Fruit fly (Drosophila melanogaster): ENCODE data around the gene CtsL3.
A peak's percentile ranks its signal among the peaks of the same experiment; 100 is the strongest.

The CtsL3 gene

DNA sequence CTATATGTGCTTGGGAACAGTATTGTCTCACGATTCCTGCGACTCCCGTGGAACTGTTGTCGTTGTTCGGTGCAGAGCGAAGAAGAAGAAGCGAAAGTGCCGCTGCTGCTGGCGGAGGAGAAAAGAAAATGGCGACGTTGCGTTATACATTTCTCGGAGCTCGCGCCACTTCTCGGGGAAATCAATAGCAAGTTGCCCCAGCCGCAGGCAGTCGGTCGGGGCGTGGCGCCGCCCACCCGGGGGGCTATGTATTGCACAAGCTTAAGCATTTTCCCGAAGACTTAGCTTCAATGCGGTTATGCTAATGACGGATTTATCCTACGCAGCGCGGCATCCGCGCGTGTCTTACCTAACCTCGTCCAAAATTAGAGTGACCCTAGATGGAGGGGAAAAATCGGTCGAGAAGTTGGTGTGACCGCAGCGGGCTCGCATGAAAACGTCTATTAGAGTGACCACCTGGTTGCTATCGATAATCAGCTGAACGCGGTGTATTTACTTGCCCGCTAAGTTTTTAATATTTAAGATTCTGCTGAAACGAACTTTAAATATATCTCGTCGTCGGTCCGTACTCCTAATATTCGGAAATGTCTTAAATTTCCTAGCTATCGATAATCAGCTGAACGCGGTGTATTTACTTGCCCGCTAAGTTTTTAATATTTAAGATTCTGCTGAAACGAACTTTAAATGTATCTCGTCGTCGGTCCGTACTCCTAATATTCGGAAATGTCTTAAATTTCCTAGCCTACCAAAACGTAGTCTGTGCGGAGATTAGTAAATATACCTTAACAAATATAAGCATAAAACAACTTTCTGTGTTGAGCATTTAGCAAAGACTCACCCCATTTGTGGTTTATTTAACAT, 18.6 kb downstream of the CtsL3 start, which contains the start of gene Rm62 (continued):
- TF ChIP-seq cato (GFP tag; optimal IDR thresholded peaks at IDR 0.05; ENCODE audit: borderline replicate concordance) (no peak), CG5953 (GFP tag; IDR thresholded peaks at IDR 0.05) (no peak), B-H1 (GFP tag; IDR thresholded peaks at IDR 0.05) (no peak), CG3995 (GFP tag; optimal IDR thresholded peaks at IDR 0.05) (no peak), zen2 (GFP tag; IDR thresholded peaks at IDR 0.05; ENCODE audit: partially characterized antibody) (no peak), CG1647 (GFP tag; optimal IDR thresholded peaks at IDR 0.05) (no peak), Optix (GFP tag; IDR thresholded peaks at IDR 0.05) (no peak), BEAF-32 (GFP tag; optimal IDR thresholded peaks at IDR 0.05) (peak; percentile 67), scrt (GFP tag; optimal IDR thresholded peaks at IDR 0.05) (peak; percentile 52), z (GFP tag; IDR thresholded peaks at IDR 0.05) (no peak), CG12942 (GFP tag; optimal IDR thresholded peaks at IDR 0.05) (no peak), CG12071 (GFP tag; optimal IDR thresholded peaks at IDR 0.05) (peak; percentile 44), tgo (GFP tag; IDR thresholded peaks at IDR 0.05) (no peak), CG30403 (GFP tag; optimal IDR thresholded peaks at IDR 0.05) (no peak), otp (GFP tag; IDR thresholded peaks at IDR 0.05) (no peak), trem (tag; optimal IDR thresholded peaks at IDR 0.05) (peak; percentile 47), phol (tag; optimal IDR thresholded peaks at IDR 0.05) (peak; percentile 92), Pdp1 (GFP tag; optimal IDR thresholded peaks at IDR 0.05) (peak in 1 of 2 experiments; percentile 91), CG14014 (GFP tag; IDR thresholded peaks at IDR 0.05) (no peak), ranshi (GFP tag; IDR thresholded peaks at IDR 0.05) (no peak), gsb-n (tag; optimal IDR thresholded peaks at IDR 0.05) (no peak), dimm (GFP tag; IDR thresholded peaks at IDR 0.05) (no peak), GATAe (GFP tag; conservative IDR thresholded peaks at IDR 0.05) (no peak), sc (optimal IDR thresholded peaks at IDR 0.05) (no peak), sc (GFP tag; optimal IDR thresholded peaks at IDR 0.05) (no peak), HHEX (GFP tag; optimal IDR thresholded peaks at IDR 0.05) (peak; percentile 37), CG6854 (GFP tag; optimal IDR thresholded peaks at IDR 0.05) (peak; percentile 66), HmgD (GFP tag; optimal IDR thresholded peaks at IDR 0.05) (no peak), CG31365 (tag; optimal IDR thresholded peaks at IDR 0.05) (no peak), CG43689 (GFP tag; IDR thresholded peaks at IDR 0.05) (no peak), CG32772 (GFP tag; IDR thresholded peaks at IDR 0.05) (no peak), D19B (GFP tag; optimal IDR thresholded peaks at IDR 0.05) (no peak), eyg (GFP tag; optimal IDR thresholded peaks at IDR 0.05) (no peak), ems (GFP tag; optimal IDR thresholded peaks at IDR 0.05) (no peak), toy (GFP tag; IDR thresholded peaks at IDR 0.05) (no peak), NFAT (GFP tag; IDR thresholded peaks at IDR 0.05) (peak; percentile 62; the same call in 1 of the 2 replicates), CG10274 (GFP tag; optimal IDR thresholded peaks at IDR 0.05) (no peak), sr (GFP tag; IDR thresholded peaks at IDR 0.05) (peak; percentile 67; the same call in 1 of the 3 replicates), HLHmδ (GFP tag; optimal IDR thresholded peaks at IDR 0.05) (peak; percentile 68), CG15601 (tag; optimal IDR thresholded peaks at IDR 0.05) (peak; percentile 5), tup (GFP tag; optimal IDR thresholded peaks at IDR 0.05) (no peak), CG18619 (GFP tag; optimal IDR thresholded peaks at IDR 0.05) (peak; percentile 0), dm (GFP tag; optimal IDR thresholded peaks at IDR 0.05) (peak; percentile 53), Ssrp (tag; optimal IDR thresholded peaks at IDR 0.05) (peak; percentile 51), CG1602 (GFP tag; optimal IDR thresholded peaks at IDR 0.05) (no peak), sisA (GFP tag; IDR thresholded peaks at IDR 0.05) (no peak), tna (GFP tag; IDR thresholded peaks at IDR 0.05; ENCODE audit: partially characterized antibody) (no peak), Hr3 (GFP tag; optimal IDR thresholded peaks at IDR 0.05) (no peak), sim (GFP tag; IDR thresholded peaks at IDR 0.05) (no peak), Mes4 (GFP tag; optimal IDR thresholded peaks at IDR 0.05) (no peak)

All from whole organism, embryonic.